Worm (Caenorhabditis elegans): ENCODE data around the gene rps-21.
A peak's percentile ranks its signal among the peaks of the same experiment; 100 is the strongest.

Gene rps-21

ce11 chrIII:7146341-7146740 lies 43.1 kb downstream of the rps-21 start:
- TF ChIP-seq nhr-237 (tag; optimal IDR thresholded peaks at IDR 0.05) (no peak), elt-3 (tag; optimal IDR thresholded peaks at IDR 0.05) (no peak), ztf-11 (tag; optimal IDR thresholded peaks at IDR 0.05) (no peak), nhr-2 (tag; optimal IDR thresholded peaks at IDR 0.05) (no peak), drap-1 (GFP tag; optimal IDR thresholded peaks at IDR 0.05) (no peak), cnd-1 (tag; optimal IDR thresholded peaks at IDR 0.05) (no peak), sptf-1 (tag; optimal IDR thresholded peaks at IDR 0.05) (no peak)

DNA sequence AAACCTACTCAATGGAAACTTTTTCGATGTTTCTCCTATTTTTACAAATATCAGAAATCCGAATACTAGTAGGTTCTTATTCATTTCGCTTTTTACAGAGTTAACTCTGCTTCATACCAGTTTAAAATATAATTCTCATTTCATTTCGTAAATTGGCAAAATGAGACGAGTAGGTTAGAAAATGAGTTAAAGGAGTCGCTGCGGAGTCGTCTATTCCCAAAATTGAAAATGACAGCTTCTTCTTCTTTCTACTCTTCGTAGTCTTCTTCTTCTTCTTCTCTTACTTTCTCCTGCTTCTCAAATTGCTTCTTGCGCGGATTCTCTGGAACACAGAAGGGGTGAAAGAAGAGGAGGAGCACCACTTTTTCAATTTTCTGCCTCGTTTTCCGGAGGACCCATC lies 44.7 kb downstream of the rps-21 start, which contains the start of gene glr-2:
glr-2 (minus strand) TSS at position 211 of the 400 bp plus-strand sequence.
- TF ChIP-seq ceh-39 (tag; optimal IDR thresholded peaks at IDR 0.05) (no peak), ces-1 (GFP tag; optimal IDR thresholded peaks at IDR 0.05) (peak; percentile 72)

DNA sequence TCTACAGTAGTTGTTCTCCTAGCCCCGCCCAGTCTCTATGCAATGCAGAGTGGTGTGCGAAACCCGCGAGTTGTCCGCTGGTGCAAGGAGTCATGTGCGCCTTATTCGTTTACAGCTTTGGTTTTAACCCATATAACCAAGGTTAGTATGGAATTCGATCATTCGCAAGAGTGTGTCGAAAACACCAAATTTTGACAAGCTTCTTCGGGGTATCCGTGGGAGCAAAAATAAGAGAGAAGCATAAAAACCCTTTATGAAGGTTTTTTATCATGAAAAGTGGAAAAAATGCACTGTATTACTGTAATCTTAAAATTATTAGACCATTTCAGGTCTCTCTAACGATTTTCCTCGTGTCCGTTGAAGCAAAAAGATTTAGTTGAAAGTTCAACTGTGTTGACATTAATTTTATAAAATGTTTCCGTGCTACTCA lies 47.2 kb downstream of the rps-21 start:
- TF ChIP-seq nhr-2 (tag; optimal IDR thresholded peaks at IDR 0.05) (no peak), ces-1 (GFP tag; optimal IDR thresholded peaks at IDR 0.05) (peak; percentile 5)

ce11 chrIII:7141285-7141715 lies 48.1 kb downstream of the rps-21 start:
- TF ChIP-seq ceh-83 (GFP tag; optimal IDR thresholded peaks at IDR 0.05) (no peak), hlh-1 (tag; optimal IDR thresholded peaks at IDR 0.05) (peak; percentile 19)

DNA sequence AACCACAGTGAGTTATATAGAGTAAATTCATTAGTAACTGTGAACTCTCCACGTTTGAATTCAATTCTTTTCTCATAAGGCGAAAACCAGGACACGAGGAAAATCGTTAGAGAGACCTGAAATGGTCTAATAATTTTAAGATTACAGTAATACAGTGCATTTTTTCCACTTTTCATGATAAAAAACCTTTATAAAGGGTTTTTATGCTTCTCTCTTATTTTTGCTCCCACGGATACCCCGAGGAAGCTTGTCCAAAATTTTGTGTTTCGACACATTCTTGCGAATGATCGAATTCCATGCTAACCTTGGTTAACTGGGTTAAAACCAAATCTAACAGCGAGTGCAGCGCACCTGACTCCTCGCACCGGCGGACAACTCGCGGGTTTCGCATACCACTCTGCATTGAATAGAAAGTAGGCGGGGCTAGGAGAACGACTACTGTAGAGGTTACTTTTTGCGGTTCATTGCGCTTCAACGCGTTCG lies 49.2 kb downstream of the rps-21 start:
- TF ChIP-seq sptf-1 (tag; optimal IDR thresholded peaks at IDR 0.05) (no peak), ceh-83 (GFP tag; optimal IDR thresholded peaks at IDR 0.05) (peak; percentile 74), elt-1 (tag; optimal IDR thresholded peaks at IDR 0.05; ENCODE audit: borderline replicate concordance, insufficient read depth) (no peak)

All from whole organism, mixed stage, embryonic.